Fruit fly (Drosophila melanogaster) whole organism, wandering third instar larva: ENCODE results near the gene Dhc1.
"Not testable (repeated sequence)": the region's sequence is repeated elsewhere in the genome, so short reads cannot be mapped to it uniquely, and the experiment has no call there.

ENCODE experiments used
- CG32264 ChIP-seq: fragments of 200-800 bp; sonication (Bioruptor generic); optimal IDR thresholded peaks from 2 replicates; lab custom pipeline; 2016; ENCODE audit warnings: missing biosample characterization, missing genetic modification characterization
- CG9705 ChIP-seq: fragments of 200-800 bp; sonication (Bioruptor generic); optimal IDR thresholded peaks from 2 replicates; lab custom pipeline; 2018; ENCODE audit warnings: missing biosample characterization, mild to moderate bottlenecking, missing genetic modification characterization
- Dfd ChIP-seq: fragments of >200 bp; optimal IDR thresholded peaks from 2 replicates; lab custom pipeline; 2017; ENCODE audit warnings: missing biosample characterization, missing genetic modification characterization
- Dif ChIP-seq: fragments of 200-275, 200-300 bp; sonication (Bioruptor generic); optimal IDR thresholded peaks from 2 replicates; lab custom pipeline; 2018; ENCODE audit warnings: missing biosample characterization, missing genetic modification characterization; ENCODE audit not compliant: partially characterized antibody
- GATAd ChIP-seq: sonication (Bioruptor generic); optimal IDR thresholded peaks from 2 replicates; lab custom pipeline; 2016; ENCODE audit warnings: missing biosample characterization, missing genetic modification characterization
- HLH106 ChIP-seq: fragments of 200-800 bp; optimal IDR thresholded peaks from 3 replicates; lab custom pipeline; 2019; ENCODE audit warnings: missing biosample characterization, mild to moderate bottlenecking, missing genetic modification characterization, moderate library complexity
- Hnf4 ChIP-seq: fragments of 200-800 bp; sonication (Bioruptor generic); optimal IDR thresholded peaks from 2 replicates; lab custom pipeline; 2016; ENCODE audit warnings: missing biosample characterization, mild to moderate bottlenecking, missing genetic modification characterization
- Hr83 ChIP-seq: fragments of 200-300 bp; sonication (Bioruptor generic); optimal IDR thresholded peaks from 2 replicates; lab custom pipeline; 2016; ENCODE audit warnings: missing biosample characterization, mild to moderate bottlenecking, missing genetic modification characterization, moderate library complexity; ENCODE audit not compliant: poor library complexity, severe bottlenecking
- Mio ChIP-seq: sonication (Bioruptor generic); optimal IDR thresholded peaks from 2 replicates; lab custom pipeline; 2016; ENCODE audit warnings: missing biosample characterization, missing genetic modification characterization
- Myc ChIP-seq: fragments of >200 bp; optimal IDR thresholded peaks from 2 replicates; lab custom pipeline; 2017
- N ChIP-seq: fragments of >200 bp; optimal IDR thresholded peaks from 2 replicates; lab custom pipeline; 2018; ENCODE audit warnings: missing biosample characterization, missing external identifiers, missing genetic modification characterization
- OdsH ChIP-seq: fragments of 200-800 bp; sonication (Bioruptor generic); optimal IDR thresholded peaks from 2 replicates; lab custom pipeline; 2016; ENCODE audit warnings: missing biosample characterization, mild to moderate bottlenecking, missing genetic modification characterization
- Rel ChIP-seq, 2 experiments: fragments of 200-800 bp; sonication (Bioruptor generic) in 1 of 2; optimal IDR thresholded peaks; 2 replicates in 1 of 2; 3 replicates in 1 of 2; lab custom pipeline; 2016 to 2019; ENCODE audit warnings: mild to moderate bottlenecking in 2 of 2, missing biosample characterization in 2 of 2, missing genetic modification characterization in 2 of 2, moderate library complexity in 1 of 2
- Vsx2 ChIP-seq: fragments of 200-300, 225-300 bp; sonication (Bioruptor generic); optimal IDR thresholded peaks from 2 replicates; lab custom pipeline; 2018; ENCODE audit warnings: missing biosample characterization, missing genetic modification characterization; ENCODE audit not compliant: partially characterized antibody
- br ChIP-seq: fragments of 200-800 bp; sonication (Bioruptor generic); optimal IDR thresholded peaks from 2 replicates; lab custom pipeline; 2016; ENCODE audit warnings: missing biosample characterization, missing genetic modification characterization
- dmrt93B ChIP-seq: fragments of 200-800 bp; sonication (Bioruptor generic); optimal IDR thresholded peaks from 2 replicates; lab custom pipeline; 2018; ENCODE audit warnings: missing biosample characterization, mild to moderate bottlenecking, missing genetic modification characterization
- dsf ChIP-seq: sonication (Bioruptor generic); optimal IDR thresholded peaks from 2 replicates; lab custom pipeline; 2016; ENCODE audit warnings: missing biosample characterization, missing genetic modification characterization, borderline replicate concordance
- ey ChIP-seq: fragments of 200-800 bp; sonication (Bioruptor generic); optimal IDR thresholded peaks from 2 replicates; lab custom pipeline; 2016; ENCODE audit warnings: missing biosample characterization, missing genetic modification characterization
- foxo ChIP-seq, 2 experiments: fragments of 200-800 bp; sonication (Bioruptor generic); optimal IDR thresholded peaks; 2 replicates in 1 of 2; 3 replicates in 1 of 2; lab custom pipeline; 2016 to 2017; ENCODE audit warnings: missing biosample characterization in 2 of 2, missing genetic modification characterization in 2 of 2
- h ChIP-seq: fragments of 200-800 bp; sonication (Bioruptor generic); optimal IDR thresholded peaks from 3 replicates; lab custom pipeline; 2016; ENCODE audit warnings: missing biosample characterization, mild to moderate bottlenecking, missing genetic modification characterization
- jim ChIP-seq: fragments of 175-275, 200-325 bp; sonication (Bioruptor generic); optimal IDR thresholded peaks from 2 replicates; lab custom pipeline; 2016; ENCODE audit warnings: missing biosample characterization, mild to moderate bottlenecking, missing genetic modification characterization
- lola ChIP-seq: fragments of >200 bp; optimal IDR thresholded peaks from 2 replicates; lab custom pipeline; 2017; ENCODE audit warnings: missing biosample characterization, missing genetic modification characterization
- pan ChIP-seq: fragments of >200 bp; optimal IDR thresholded peaks from 2 replicates; lab custom pipeline; 2017
- psq ChIP-seq: fragments of 200-800 bp; sonication (Bioruptor generic); optimal IDR thresholded peaks from 3 replicates; lab custom pipeline; 2017; ENCODE audit warnings: missing biosample characterization, mild to moderate bottlenecking, missing genetic modification characterization, moderate library complexity
- rgr ChIP-seq: fragments of 200-800 bp; sonication (Bioruptor generic); optimal IDR thresholded peaks from 3 replicates; lab custom pipeline; 2016; ENCODE audit warnings: missing biosample characterization, mild to moderate bottlenecking, missing genetic modification characterization
- sv ChIP-seq: fragments of 200-800 bp; sonication (Bioruptor generic); optimal IDR thresholded peaks from 3 replicates; lab custom pipeline; 2016; ENCODE audit warnings: missing biosample characterization, missing genetic modification characterization
- tai ChIP-seq: sonication (Bioruptor generic); optimal IDR thresholded peaks from 2 replicates; lab custom pipeline; 2016; ENCODE audit warnings: missing biosample characterization, missing genetic modification characterization

The Dhc1 gene

dm6 chr3R:9700513-9700912 lies 26.1 kb upstream of the Dhc1 start:
- no peak for TF ChIP-seq Rel (GFP tag; optimal IDR thresholded peaks at IDR 0.05; lab: Kevin White, UChicago)
- peak; percentile 96 for TF ChIP-seq Rel (tag; optimal IDR thresholded peaks at IDR 0.05; lab: Kevin White, UChicago)
- TF ChIP-seq ey: no peak

- TF ChIP-seq jim (GFP tag; lab: Kevin White, UChicago) (no peak), rgr (GFP tag; lab: Kevin White, UChicago) (no peak)
- TF ChIP-seq, all 38 proteins: peak for 0
Observed at dm6 chr3R:9694999-9695398, 20.6 kb upstream of the Dhc1 start.

dm6 chr3R:9692675-9693129 lies 18.3 kb upstream of the Dhc1 start, which contains the start of the genes Unc-115b, p24-2 and CG32939:
Unc-115b (minus strand) TSS chr3R:9692775.
p24-2 (minus strand) TSS chr3R:9692794.
CG32939 (plus strand) TSS chr3R:9693079.
- not testable (repeated sequence) for TF ChIP-seq Dif (GFP tag; lab: Kevin White, UChicago); pan (lab: Kevin White, UChicago); Hnf4 (GFP tag; lab: Kevin White, UChicago)

- not testable (repeated sequence) for TF ChIP-seq Dfd; HLH106; N (GFP tag; lab: Kevin White, UChicago)
Observed at dm6 chr3R:9685376-9685775, 10.9 kb upstream of the Dhc1 start, which contains the start of the genes eca and CG18542. eca (minus strand) TSS chr3R:9685476. CG18542 (plus strand) TSS chr3R:9685760.

- no peak for TF ChIP-seq Rel (GFP tag; optimal IDR thresholded peaks at IDR 0.05; lab: Kevin White, UChicago)
- peak; percentile 79 for TF ChIP-seq Rel (tag; optimal IDR thresholded peaks at IDR 0.05; lab: Kevin White, UChicago)
- no peak for TF ChIP-seq Hr83 (GFP tag; lab: Kevin White, UChicago)
- TF ChIP-seq, all 38 proteins: peak for 1
Observed at dm6 chr3R:9684125-9684524, 9.7 kb upstream of the Dhc1 start, which contains the start of gene CG9444. CG9444 (minus strand) TSS chr3R:9684264.

dm6 chr3R:9683064-9683682 lies 8.7 kb upstream of the Dhc1 start:
- TF ChIP-seq Rel (GFP tag; optimal IDR thresholded peaks at IDR 0.05; lab: Kevin White, UChicago): no peak
- TF ChIP-seq Rel (tag; optimal IDR thresholded peaks at IDR 0.05; lab: Kevin White, UChicago): no peak
- TF ChIP-seq Vsx2 (GFP tag; lab: Kevin White, UChicago): no peak
- no peak for TF ChIP-seq OdsH
- TF ChIP-seq rgr (GFP tag; lab: Kevin White, UChicago): no peak
- no peak for TF ChIP-seq CG9705 (GFP tag; lab: Kevin White, UChicago)
- TF ChIP-seq psq (GFP tag; lab: Kevin White, UChicago): no peak
- no peak for TF ChIP-seq h
- no peak for TF ChIP-seq br (GFP tag; lab: Kevin White, UChicago)
- TF ChIP-seq dmrt93B (GFP tag; lab: Kevin White, UChicago): no peak
- no peak for TF ChIP-seq sv (GFP tag; lab: Kevin White, UChicago)
- TF ChIP-seq Myc (lab: Kevin White, UChicago): no peak
- TF ChIP-seq Mio (GFP tag; lab: Kevin White, UChicago): no peak
- no peak for TF ChIP-seq GATAd
- no peak for TF ChIP-seq lola
- TF ChIP-seq Dif (GFP tag; lab: Kevin White, UChicago): no peak
- no peak for TF ChIP-seq dsf (GFP tag; lab: Kevin White, UChicago)
- no peak for TF ChIP-seq CG32264 (GFP tag; lab: Kevin White, UChicago)

dm6 chr3R:9679746-9680145 lies 5.3 kb upstream of the Dhc1 start, which contains the start of gene nmdyn-D7:
nmdyn-D7 (plus strand) TSS chr3R:9679939.
- TF ChIP-seq tai (GFP tag; lab: Kevin White, UChicago) (no peak), foxo (GFP tag; optimal IDR thresholded peaks at IDR 0.05; lab: Kevin White, UChicago) (no peak), sv (GFP tag; lab: Kevin White, UChicago) (no peak), Mio (GFP tag; lab: Kevin White, UChicago) (no peak), Rel (GFP tag; optimal IDR thresholded peaks at IDR 0.05; lab: Kevin White, UChicago) (no peak), Rel (tag; optimal IDR thresholded peaks at IDR 0.05; lab: Kevin White, UChicago) (peak; percentile 99), Dfd (no peak)
